Worm (Caenorhabditis elegans): Measurements from ENCODE around the gene R105.5.

Gene R105.5

ce11 chrIV:4612597-4612996, 23.5 kb upstream of the R105.5 start:
- TF ChIP-seq irx-1 (tag; optimal IDR thresholded peaks at IDR 0.05) (no peak), Y116A8C.19 (tag; optimal IDR thresholded peaks at IDR 0.05; ENCODE audit: borderline replicate concordance) (no peak), mep-1 (tag; optimal IDR thresholded peaks at IDR 0.05) (no peak), xbp-1 (tag; optimal IDR thresholded peaks at IDR 0.05) (no peak), dsc-1 (tag; optimal IDR thresholded peaks at IDR 0.05) (no peak), vab-15 (tag; optimal IDR thresholded peaks at IDR 0.05) (no peak), alr-1 (tag; optimal IDR thresholded peaks at IDR 0.05; ENCODE audit: borderline replicate concordance) (no peak)

- TF ChIP-seq unc-86 (tag; optimal IDR thresholded peaks at IDR 0.05) (no peak), lsy-2 (tag; optimal IDR thresholded peaks at IDR 0.05) (no peak), ets-5 (GFP tag; IDR thresholded peaks at IDR 0.05) (no peak), lin-35 (GFP tag; optimal IDR thresholded peaks at IDR 0.05) (no peak), hpl-2 (GFP tag; optimal IDR thresholded peaks at IDR 0.05) (no peak), jun-1 (tag; optimal IDR thresholded peaks at IDR 0.05) (peak; percentile 17), sptf-1 (tag; optimal IDR thresholded peaks at IDR 0.05) (no peak), snpc-4 (tag; optimal IDR thresholded peaks at IDR 0.05) (no peak), nhr-20 (tag; optimal IDR thresholded peaks at IDR 0.05) (no peak), ces-1 (GFP tag; optimal IDR thresholded peaks at IDR 0.05) (no peak), nhr-77 (tag; optimal IDR thresholded peaks at IDR 0.05) (no peak), C04F5.9 (tag; optimal IDR thresholded peaks at IDR 0.05) (no peak), blmp-1 (tag; optimal IDR thresholded peaks at IDR 0.05) (no peak), nhr-47 (tag; optimal IDR thresholded peaks at IDR 0.05) (peak; percentile 72), unc-62 (GFP tag; optimal IDR thresholded peaks at IDR 0.05) (no peak), pax-3 (tag; optimal IDR thresholded peaks at IDR 0.05) (peak; percentile 64), rnt-1 (tag; optimal IDR thresholded peaks at IDR 0.05) (no peak), egl-27 (tag; optimal IDR thresholded peaks at IDR 0.05) (no peak), nhr-237 (tag; optimal IDR thresholded peaks at IDR 0.05) (no peak), dsc-1 (tag; optimal IDR thresholded peaks at IDR 0.05) (peak; percentile 96), unc-98 (GFP tag; IDR thresholded peaks at IDR 0.05) (no peak), pag-3 (tag; optimal IDR thresholded peaks at IDR 0.05; ENCODE audit: borderline replicate concordance, insufficient read depth) (no peak), efl-3 (GFP tag; optimal IDR thresholded peaks at IDR 0.05) (no peak), nhr-12 (tag; optimal IDR thresholded peaks at IDR 0.05) (no peak), egl-13 (tag; optimal IDR thresholded peaks at IDR 0.05) (peak; percentile 66), sox-4 (tag; optimal IDR thresholded peaks at IDR 0.05) (peak; percentile 32), fkh-8 (tag; optimal IDR thresholded peaks at IDR 0.05) (peak; percentile 86), fkh-10 (GFP tag; optimal IDR thresholded peaks at IDR 0.05) (peak; percentile 11), ceh-63 (GFP tag; optimal IDR thresholded peaks at IDR 0.05) (no peak), nhr-71 (tag; optimal IDR thresholded peaks at IDR 0.05) (peak; percentile 59)
Measured at ce11 chrIV:4613516-4613915, 22.6 kb upstream of the R105.5 start.

ce11 chrIV:4623852-4624251, 12.2 kb upstream of the R105.5 start:
- TF ChIP-seq ztf-4 (tag; optimal IDR thresholded peaks at IDR 0.05): no peak
- TF ChIP-seq efl-1 (optimal IDR thresholded peaks at IDR 0.05): no peak
- peak in 1 of 2 experiments; percentile 41 for TF ChIP-seq efl-1 (GFP tag; optimal IDR thresholded peaks at IDR 0.05 in 1 of 2)

ce11 chrIV:4633393-4633792, 2.7 kb upstream of the R105.5 start, which contains the start of gene R105.1:
Gene R105.1, plus strand, starts transcription at chrIV:4633693.
- TF ChIP-seq sox-4 (tag; optimal IDR thresholded peaks at IDR 0.05) (no peak), Y116A8C.19 (tag; optimal IDR thresholded peaks at IDR 0.05; ENCODE audit: borderline replicate concordance) (no peak), snu-23 (GFP tag; optimal IDR thresholded peaks at IDR 0.05) (no peak), efl-1 (optimal IDR thresholded peaks at IDR 0.05) (no peak), efl-1 (GFP tag; optimal IDR thresholded peaks at IDR 0.05 in 1 of 2) (no peak), jun-1 (tag; optimal IDR thresholded peaks at IDR 0.05) (no peak), fos-1 (tag; optimal IDR thresholded peaks at IDR 0.05) (no peak), egl-13 (tag; optimal IDR thresholded peaks at IDR 0.05) (no peak), ets-5 (GFP tag; IDR thresholded peaks at IDR 0.05) (no peak), vab-15 (tag; optimal IDR thresholded peaks at IDR 0.05) (no peak), ceh-82 (tag; optimal IDR thresholded peaks at IDR 0.05) (no peak), aly-2 (tag; optimal IDR thresholded peaks at IDR 0.05) (no peak), ztf-4 (tag; optimal IDR thresholded peaks at IDR 0.05) (no peak), lir-3 (tag; optimal IDR thresholded peaks at IDR 0.05; ENCODE audit: poor library complexity) (no peak), lin-15B (tag; optimal IDR thresholded peaks at IDR 0.05) (no peak), ztf-11 (tag; optimal IDR thresholded peaks at IDR 0.05) (no peak), lin-35 (GFP tag; optimal IDR thresholded peaks at IDR 0.05) (no peak), C16A3.4 (tag; optimal IDR thresholded peaks at IDR 0.05) (no peak), hlh-17 (GFP tag; optimal IDR thresholded peaks at IDR 0.05; ENCODE audit: borderline replicate concordance) (no peak), unc-62 (GFP tag; optimal IDR thresholded peaks at IDR 0.05) (no peak), pax-3 (tag; optimal IDR thresholded peaks at IDR 0.05) (no peak)

All from whole organism, L1 larva.